Fruit fly (Drosophila melanogaster) whole organism, embryonic: ENCODE data around the gene CG15547.

Source experiments
- Aef1 ChIP-seq: fragments of 200-800 bp; sonication (Bioruptor generic); IDR thresholded peaks from 3 replicates; pipeline ENCODE4 v1.3.6; 2022; ENCODE audit warnings: missing biosample characterization, missing genetic modification characterization
- Bdp1 ChIP-seq: fragments of 200-800 bp; sonication (Bioruptor generic); optimal IDR thresholded peaks from 3 replicates; lab custom pipeline; 2016; ENCODE audit warnings: missing biosample characterization, missing genetic modification characterization
- CG10462 ChIP-seq: fragments of 200-800 bp; sonication (Bioruptor generic); optimal IDR thresholded peaks from 2 replicates; lab custom pipeline; 2016; ENCODE audit warnings: missing biosample characterization, missing genetic modification characterization
- CG10565 ChIP-seq: fragments of 200-800 bp; sonication (Bioruptor generic); optimal IDR thresholded peaks from 3 replicates; lab custom pipeline; 2016; ENCODE audit warnings: missing biosample characterization, mild to moderate bottlenecking, missing genetic modification characterization
- CG11093 ChIP-seq: fragments of 200-800 bp; sonication (Bioruptor generic); IDR thresholded peaks from 3 replicates; pipeline ENCODE4 v1.3.6; 2022; ENCODE audit warnings: missing biosample characterization, missing genetic modification characterization
- CG11398 ChIP-seq: fragments of 200-800 bp; sonication (Bioruptor generic); optimal IDR thresholded peaks from 2 replicates; lab custom pipeline; 2016; ENCODE audit warnings: missing biosample characterization, missing genetic modification characterization
- CG12659 ChIP-seq: fragments of 200-800 bp; sonication (Bioruptor generic); optimal IDR thresholded peaks from 3 replicates; lab custom pipeline; 2017; ENCODE audit warnings: mild to moderate bottlenecking, missing biosample characterization, missing genetic modification reagents, missing genetic modification characterization
- CG13624 ChIP-seq: fragments of 200-800 bp; sonication (Bioruptor generic); optimal IDR thresholded peaks from 2 replicates; lab custom pipeline; 2016; ENCODE audit warnings: missing biosample characterization, missing genetic modification characterization
- CG14014 ChIP-seq: fragments of 200-800 bp; sonication (Bioruptor generic); IDR thresholded peaks from 2 replicates; pipeline ENCODE4 v1.3.6; 2022; ENCODE audit warnings: missing biosample characterization, missing genetic modification characterization
- CG14860 ChIP-seq: fragments of 200-800 bp; sonication (Bioruptor generic); IDR thresholded peaks from 3 replicates; pipeline ENCODE4 v1.3.6; 2022; ENCODE audit warnings: missing biosample characterization, missing genetic modification characterization; ENCODE audit not compliant: partially characterized antibody
- CG15601 ChIP-seq: fragments of 200-800 bp; sonication (Bioruptor generic); optimal IDR thresholded peaks from 3 replicates; lab custom pipeline; 2019; ENCODE audit warnings: missing biosample characterization, mild to moderate bottlenecking, missing genetic modification characterization, moderate library complexity
- CG17361 ChIP-seq: fragments of 200-800 bp; sonication (Bioruptor generic); IDR thresholded peaks from 3 replicates; pipeline ENCODE4 v1.3.6; 2022; ENCODE audit warnings: missing biosample characterization, missing genetic modification characterization
- CG2120 ChIP-seq: fragments of 200-800 bp; sonication (Bioruptor generic); optimal IDR thresholded peaks from 3 replicates; lab custom pipeline; 2016; ENCODE audit warnings: missing biosample characterization, missing genetic modification characterization
- CG2129 ChIP-seq: fragments of 200-800 bp; sonication (Bioruptor generic); IDR thresholded peaks from 2 replicates; pipeline ENCODE4 v1.3.6; 2022; ENCODE audit warnings: missing biosample characterization, missing genetic modification characterization; ENCODE audit not compliant: partially characterized antibody
- CG4424 ChIP-seq: fragments of 200-800 bp; sonication (Bioruptor generic); optimal IDR thresholded peaks from 3 replicates; lab custom pipeline; 2016; ENCODE audit warnings: missing biosample characterization, missing genetic modification characterization
- CG6654 ChIP-seq: fragments of 200-800 bp; sonication (Bioruptor generic); optimal IDR thresholded peaks from 2 replicates; lab custom pipeline; 2017; ENCODE audit warnings: missing biosample characterization, mild to moderate bottlenecking, missing genetic modification characterization
- CG9727 ChIP-seq: fragments of 200-800 bp; sonication (Bioruptor generic); optimal IDR thresholded peaks from 3 replicates; lab custom pipeline; 2017; ENCODE audit warnings: missing biosample characterization, mild to moderate bottlenecking, missing genetic modification characterization
- Chrac-16 ChIP-seq: fragments of 200-800 bp; sonication (Bioruptor generic); optimal IDR thresholded peaks from 3 replicates; lab custom pipeline; 2016; ENCODE audit warnings: missing biosample characterization, missing genetic modification characterization
- D19A ChIP-seq: fragments of 200-800 bp; optimal IDR thresholded peaks from 3 replicates; lab custom pipeline; 2019; ENCODE audit warnings: missing biosample characterization, mild to moderate bottlenecking, missing genetic modification characterization, moderate library complexity
- Gug ChIP-seq: fragments of 200-800 bp; sonication (Bioruptor generic); IDR thresholded peaks from 4 replicates; pipeline ENCODE4 v1.3.6; 2022; ENCODE audit warnings: missing biosample characterization, missing genetic modification characterization
- HmgD ChIP-seq: fragments of 200-800 bp; sonication (Bioruptor generic); optimal IDR thresholded peaks from 3 replicates; lab custom pipeline; 2016; ENCODE audit warnings: missing biosample characterization, missing genetic modification characterization
- Hmx ChIP-seq: fragments of 200-800 bp; sonication (Bioruptor generic); optimal IDR thresholded peaks from 2 replicates; lab custom pipeline; 2016; ENCODE audit warnings: missing biosample characterization, missing genetic modification characterization
- Mad ChIP-seq: fragments of 200-800 bp; sonication (Bioruptor generic); optimal IDR thresholded peaks from 2 replicates; lab custom pipeline; 2016; ENCODE audit warnings: missing biosample characterization, missing genetic modification characterization
- Max ChIP-seq: fragments of 200-800 bp; sonication (Bioruptor generic); optimal IDR thresholded peaks from 2 replicates; lab custom pipeline; 2016; ENCODE audit warnings: missing biosample characterization, mild to moderate bottlenecking, missing genetic modification characterization
- Myb ChIP-seq: fragments of 200-800 bp; sonication (Bioruptor generic); optimal IDR thresholded peaks from 2 replicates; lab custom pipeline; 2016; ENCODE audit warnings: missing biosample characterization, missing genetic modification characterization
- Neu2 ChIP-seq: fragments of 200-800 bp; sonication (Bioruptor generic); optimal IDR thresholded peaks from 3 replicates; lab custom pipeline; 2016; ENCODE audit warnings: missing biosample characterization, missing genetic modification characterization, borderline replicate concordance
- Tbp ChIP-seq: fragments of >200 bp; optimal IDR thresholded peaks from 2 replicates; lab custom pipeline; 2018; ENCODE audit warnings: missing biosample characterization, missing genetic modification characterization
- Vsx1 ChIP-seq: fragments of 200-800 bp; sonication (Bioruptor generic); optimal IDR thresholded peaks from 2 replicates; lab custom pipeline; 2017; ENCODE audit warnings: missing biosample characterization, mild to moderate bottlenecking, missing genetic modification characterization, missing genetic modification reagents
- amos ChIP-seq: fragments of 200-800 bp; sonication (Bioruptor generic); IDR thresholded peaks from 2 replicates; pipeline ENCODE4 v1.3.6; 2022; ENCODE audit warnings: missing biosample characterization, missing genetic modification characterization; ENCODE audit not compliant: partially characterized antibody
- ap ChIP-seq: fragments of 200-800 bp; sonication (Bioruptor generic); IDR thresholded peaks from 2 replicates; pipeline ENCODE4 v1.3.6; 2022; ENCODE audit warnings: missing biosample characterization, missing genetic modification characterization
- corto ChIP-seq: fragments of 200-800 bp; sonication (Bioruptor generic); optimal IDR thresholded peaks from 2 replicates; lab custom pipeline; 2016; ENCODE audit warnings: missing biosample characterization, mild to moderate bottlenecking, missing genetic modification characterization, moderate library complexity
- disco-r ChIP-seq: fragments of 200-800 bp; sonication (Bioruptor generic); optimal IDR thresholded peaks from 2 replicates; lab custom pipeline; 2016; ENCODE audit warnings: missing biosample characterization, missing genetic modification characterization
- fru ChIP-seq: fragments of >200 bp; optimal IDR thresholded peaks from 2 replicates; lab custom pipeline; 2017
- gem ChIP-seq: fragments of 200-800 bp; sonication (Bioruptor generic); optimal IDR thresholded peaks from 2 replicates; lab custom pipeline; 2019; ENCODE audit warnings: missing biosample characterization, mild to moderate bottlenecking, missing genetic modification characterization, moderate library complexity
- grn ChIP-seq: fragments of 200-800 bp; sonication (Bioruptor generic); optimal IDR thresholded peaks from 3 replicates; lab custom pipeline; 2017; ENCODE audit warnings: missing biosample characterization, missing genetic modification characterization
- gro ChIP-seq: fragments of 200-800 bp; sonication (Bioruptor generic); optimal IDR thresholded peaks from 2 replicates; lab custom pipeline; 2016; ENCODE audit warnings: missing biosample characterization, missing genetic modification characterization
- hth ChIP-seq: fragments of >200 bp; optimal IDR thresholded peaks from 2 replicates; lab custom pipeline; 2017; ENCODE audit warnings: inconsistent platforms
- jing ChIP-seq: fragments of 200-800 bp; sonication (Bioruptor generic); optimal IDR thresholded peaks from 2 replicates; lab custom pipeline; 2018; ENCODE audit warnings: missing biosample characterization, mild to moderate bottlenecking, missing genetic modification characterization
- jumu ChIP-seq: fragments of 200-800 bp; sonication (Bioruptor generic); optimal IDR thresholded peaks from 3 replicates; lab custom pipeline; 2016; ENCODE audit warnings: missing biosample characterization, missing genetic modification characterization
- mam ChIP-seq: fragments of 200-800 bp; sonication (Bioruptor generic); optimal IDR thresholded peaks from 3 replicates; lab custom pipeline; 2016; ENCODE audit warnings: missing biosample characterization, missing genetic modification characterization
- mirr ChIP-seq: fragments of 200-800 bp; sonication (Bioruptor generic); optimal IDR thresholded peaks from 3 replicates; lab custom pipeline; 2018; ENCODE audit warnings: missing biosample characterization, mild to moderate bottlenecking, missing genetic modification characterization
- nerfin-2 ChIP-seq: fragments of 200-800 bp; sonication (Bioruptor generic); IDR thresholded peaks from 2 replicates; pipeline ENCODE4 v1.3.6; 2022; ENCODE audit warnings: missing biosample characterization, missing genetic modification characterization; ENCODE audit not compliant: partially characterized antibody
- nom ChIP-seq: fragments of 200-800 bp; sonication (Bioruptor generic); optimal IDR thresholded peaks from 2 replicates; lab custom pipeline; 2017; ENCODE audit warnings: missing biosample characterization, missing genetic modification characterization, mild to moderate bottlenecking, moderate library complexity, missing genetic modification reagents
- otp ChIP-seq: fragments of 200-800 bp; sonication (Bioruptor generic); IDR thresholded peaks from 3 replicates; pipeline ENCODE4, ENCODE4 v1.3.6; 2022; ENCODE audit warnings: missing biosample characterization, missing genetic modification characterization
- slbo ChIP-seq: fragments of 200-800 bp; sonication (Bioruptor generic); IDR thresholded peaks from 2 replicates; pipeline ENCODE4 v1.3.6; 2022; ENCODE audit warnings: missing biosample characterization, missing genetic modification characterization
- slp2 ChIP-seq: fragments of 200-800 bp; sonication (Bioruptor generic); optimal IDR thresholded peaks from 2 replicates; lab custom pipeline; 2016; ENCODE audit warnings: missing biosample characterization, missing genetic modification characterization
- tgo ChIP-seq: fragments of 200-800 bp; sonication (Bioruptor generic); IDR thresholded peaks from 3 replicates; pipeline ENCODE4 v1.3.6; 2022; ENCODE audit warnings: missing biosample characterization, missing genetic modification characterization
- toy ChIP-seq: fragments of 200-800 bp; sonication (Bioruptor generic); IDR thresholded peaks from 2 replicates; pipeline ENCODE4 v1.3.6; 2022; ENCODE audit warnings: missing biosample characterization, missing genetic modification characterization
- usp ChIP-seq: fragments of >200 bp; optimal IDR thresholded peaks from 2 replicates; lab custom pipeline; 2017; ENCODE audit warnings: missing biosample characterization, missing genetic modification characterization
- vnd ChIP-seq: fragments of 200-800 bp; sonication (Bioruptor generic); IDR thresholded peaks from 3 replicates; pipeline ENCODE4 v1.3.6; 2022; ENCODE audit warnings: missing biosample characterization, missing genetic modification characterization; ENCODE audit not compliant: partially characterized antibody

CG15547 gene

dm6 chr3R:30887711-30888549 lies 4.6 kb upstream of the CG15547 start:
- TF ChIP-seq Max (GFP tag; lab: Kevin White, UChicago) (peak; percentile 28), ap (GFP tag; lab: Robert Waterston, UW) (peak; percentile 52; the same call in 1 of the 2 replicates), CG2120 (GFP tag; lab: Kevin White, UChicago) (peak; percentile 78), usp (GFP tag; lab: Kevin White, UChicago) (no peak), Neu2 (GFP tag; lab: Kevin White, UChicago) (no peak), CG17361 (GFP tag; lab: Robert Waterston, UW) (no peak; the same call in 2 of the 3 replicates), CG13624 (peak; percentile 52), vnd (GFP tag; lab: Robert Waterston, UW) (no peak), CG14860 (GFP tag; lab: Robert Waterston, UW) (no peak), CG6654 (GFP tag; lab: Kevin White, UChicago) (no peak), Myb (GFP tag; lab: Kevin White, UChicago) (peak; percentile 42), CG10462 (GFP tag; lab: Kevin White, UChicago) (peak; percentile 33), gem (tag; lab: Kevin White, UChicago) (peak; percentile 73), CG14014 (GFP tag; lab: Robert Waterston, UW) (peak; percentile 55; the same call in 1 of the 2 replicates), Chrac-16 (GFP tag; lab: Kevin White, UChicago) (peak; percentile 38), slbo (GFP tag; lab: Robert Waterston, UW) (peak; percentile 81), mam (peak; percentile 84), grn (GFP tag; lab: Kevin White, UChicago) (peak; percentile 36), HmgD (no peak), nerfin-2 (GFP tag; lab: Robert Waterston, UW) (no peak), amos (GFP tag; lab: Robert Waterston, UW) (no peak), Bdp1 (no peak), CG9727 (GFP tag; lab: Kevin White, UChicago) (peak; percentile 23), Gug (peak; percentile 74; the same call in 3 of the 4 replicates), jumu (GFP tag; lab: Kevin White, UChicago) (peak; percentile 62), slp2 (GFP tag; lab: Kevin White, UChicago) (no peak), CG11093 (GFP tag; lab: Robert Waterston, UW) (peak; percentile 61; the same call in 2 of the 3 replicates), tgo (GFP tag; lab: Robert Waterston, UW) (peak; percentile 70), nom (GFP tag; lab: Kevin White, UChicago) (peak; percentile 37), CG12659 (GFP tag; lab: Kevin White, UChicago) (peak; percentile 45), Vsx1 (GFP tag; lab: Kevin White, UChicago) (no peak), disco-r (GFP tag; lab: Kevin White, UChicago) (no peak), CG15601 (tag; lab: Kevin White, UChicago) (peak; percentile 39), Hmx (no peak), mirr (GFP tag; lab: Kevin White, UChicago) (no peak), corto (peak; percentile 70), Mad (peak; percentile 35), jing (peak; percentile 35), Aef1 (GFP tag; lab: Robert Waterston, UW) (peak; percentile 54; the same call in 2 of the 3 replicates), fru (no peak), gro (no peak), CG11398 (GFP tag; lab: Kevin White, UChicago) (peak; percentile 35), CG2129 (GFP tag; lab: Robert Waterston, UW) (no peak), CG10565 (no peak), D19A (tag; lab: Kevin White, UChicago) (peak; percentile 30), toy (GFP tag; lab: Robert Waterston, UW) (no peak), hth (lab: Kevin White, UChicago) (no peak), CG4424 (GFP tag; lab: Kevin White, UChicago) (peak; percentile 57), Tbp (GFP tag; lab: Kevin White, UChicago) (no peak), otp (GFP tag; lab: Robert Waterston, UW) (peak; percentile 63; the same call in 1 of the 3 replicates)
